Worm (Caenorhabditis elegans): ENCODE measurements around the gene C04B4.4.
"Not testable (repeated sequence)": the region's sequence is repeated elsewhere in the genome, so short reads cannot be mapped to it uniquely, and the experiment has no call there.

Gene C04B4.4

DNA sequence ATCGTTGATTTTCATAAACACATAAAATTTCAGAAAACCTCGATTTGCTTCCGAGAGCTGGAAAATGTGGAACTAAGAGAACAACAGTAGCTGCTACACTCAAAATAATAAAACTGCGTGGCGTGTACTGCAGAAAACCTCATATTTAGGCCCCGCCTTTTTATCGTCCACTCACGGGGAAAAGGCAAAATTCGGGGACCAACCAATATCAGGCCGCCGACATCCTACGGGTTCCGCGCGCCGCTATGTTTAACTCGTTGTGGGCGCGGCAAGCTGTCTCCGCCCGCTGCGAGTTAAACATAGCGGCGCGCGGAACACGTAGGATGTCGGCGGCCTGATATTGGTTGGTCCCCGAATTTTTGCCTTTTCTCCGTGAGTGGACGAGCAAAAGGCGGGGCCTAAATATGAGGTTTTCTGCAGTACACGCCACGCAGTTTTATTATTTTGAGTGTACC is 17.4 kb downstream of the C04B4.4 start, which contains the start of gene F17A2.16:
Gene F17A2.16, plus strand, starts transcription at position 405 of the 455 bp plus-strand sequence.
- TF ChIP-seq T22C8.4 (GFP tag; IDR thresholded peaks at IDR 0.05); med-1 (GFP tag; optimal IDR thresholded peaks at IDR 0.05; ENCODE audit: insufficient read depth); klf-2 (GFP tag; conservative IDR thresholded peaks at IDR 0.05): not testable (repeated sequence)

- no peak for TF ChIP-seq ztf-29 (GFP tag; IDR thresholded peaks at IDR 0.05)
- no peak for TF ChIP-seq T22C8.4 (GFP tag; IDR thresholded peaks at IDR 0.05)
- TF ChIP-seq med-1 (GFP tag; optimal IDR thresholded peaks at IDR 0.05; ENCODE audit: insufficient read depth) = no peak
- TF ChIP-seq ztf-23 (GFP tag; IDR thresholded peaks at IDR 0.05) = no peak
- TF ChIP-seq flt-1 (GFP tag; IDR thresholded peaks at IDR 0.05) = no peak
- no peak for TF ChIP-seq cog-1 (tag; optimal IDR thresholded peaks at IDR 0.05)
- no peak for TF ChIP-seq ref-1 (GFP tag; conservative IDR thresholded peaks at IDR 0.05)
- TF ChIP-seq klf-2 (GFP tag; conservative IDR thresholded peaks at IDR 0.05) = no peak
- TF ChIP-seq tab-1 (GFP tag; IDR thresholded peaks at IDR 0.05) = no peak
These were observed 23.1 kb downstream of the C04B4.4 start for ce11 chrX:12313779-12314178.

ce11 chrX:12314395-12314794 is 23.8 kb downstream of the C04B4.4 start:
- TF ChIP-seq ref-1 (GFP tag; conservative IDR thresholded peaks at IDR 0.05) = no peak
- no peak for TF ChIP-seq med-1 (GFP tag; optimal IDR thresholded peaks at IDR 0.05; ENCODE audit: insufficient read depth)
- TF ChIP-seq ztf-29 (GFP tag; IDR thresholded peaks at IDR 0.05) = no peak
- TF ChIP-seq cog-1 (tag; optimal IDR thresholded peaks at IDR 0.05) = no peak
- no peak for TF ChIP-seq T22C8.4 (GFP tag; IDR thresholded peaks at IDR 0.05)
- TF ChIP-seq tab-1 (GFP tag; IDR thresholded peaks at IDR 0.05) = no peak
- no peak for TF ChIP-seq ztf-23 (GFP tag; IDR thresholded peaks at IDR 0.05)
- TF ChIP-seq klf-2 (GFP tag; conservative IDR thresholded peaks at IDR 0.05) = no peak
- TF ChIP-seq flt-1 (GFP tag; IDR thresholded peaks at IDR 0.05) = no peak

DNA sequence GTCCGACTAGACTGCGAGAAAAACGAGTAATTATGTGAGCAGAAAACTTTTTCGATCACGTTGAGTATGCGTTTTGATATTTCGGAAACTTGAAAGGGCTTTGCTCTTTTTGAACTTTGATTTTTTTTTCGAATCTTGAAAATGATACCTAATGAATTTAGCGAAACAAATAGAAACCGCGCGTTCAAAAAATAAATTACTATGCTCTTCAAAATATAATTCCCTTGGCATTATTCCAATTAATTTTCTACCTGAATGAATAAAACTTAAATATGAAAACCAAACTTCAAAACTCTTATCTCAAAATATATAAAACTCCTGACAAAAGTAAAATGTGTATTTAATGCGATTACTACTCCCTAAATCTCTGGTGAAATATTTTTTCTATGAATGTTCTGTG is 24.6 kb downstream of the C04B4.4 start, which contains the start of gene xtr-2:
Gene xtr-2, plus strand, starts transcription at position 301 of the 400 bp plus-strand sequence.
- TF ChIP-seq med-1 (GFP tag; optimal IDR thresholded peaks at IDR 0.05; ENCODE audit: insufficient read depth) (no peak), tab-1 (GFP tag; IDR thresholded peaks at IDR 0.05) (no peak), klf-2 (GFP tag; conservative IDR thresholded peaks at IDR 0.05) (no peak), ref-1 (GFP tag; conservative IDR thresholded peaks at IDR 0.05) (no peak), ztf-23 (GFP tag; IDR thresholded peaks at IDR 0.05) (no peak), T22C8.4 (GFP tag; IDR thresholded peaks at IDR 0.05) (no peak), cog-1 (tag; optimal IDR thresholded peaks at IDR 0.05) (no peak), ztf-29 (GFP tag; IDR thresholded peaks at IDR 0.05) (no peak), flt-1 (GFP tag; IDR thresholded peaks at IDR 0.05) (no peak)

DNA sequence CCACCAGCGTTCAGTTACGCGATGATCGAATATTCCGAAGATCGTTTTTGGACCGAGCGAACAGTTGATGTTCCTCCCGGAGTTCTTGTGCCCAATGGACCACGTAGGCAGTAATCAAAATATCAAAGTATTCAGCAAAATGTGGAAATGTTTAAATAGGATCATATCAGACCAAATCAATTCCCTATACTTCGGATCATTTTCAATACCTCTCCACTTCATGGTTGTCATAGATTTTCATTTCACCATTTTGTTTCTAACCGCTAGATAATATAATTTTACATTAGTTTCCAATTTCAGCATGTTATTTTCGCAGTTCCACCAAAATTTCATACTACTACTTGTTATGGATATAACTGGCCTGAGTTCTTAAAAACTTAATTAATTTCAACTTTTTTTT is 26.9 kb downstream of the C04B4.4 start:
- TF ChIP-seq flt-1 (GFP tag; IDR thresholded peaks at IDR 0.05) (no peak), T22C8.4 (GFP tag; IDR thresholded peaks at IDR 0.05) (no peak), ref-1 (GFP tag; conservative IDR thresholded peaks at IDR 0.05) (no peak), cog-1 (tag; optimal IDR thresholded peaks at IDR 0.05) (no peak), ztf-23 (GFP tag; IDR thresholded peaks at IDR 0.05) (no peak), klf-2 (GFP tag; conservative IDR thresholded peaks at IDR 0.05) (no peak), med-1 (GFP tag; optimal IDR thresholded peaks at IDR 0.05; ENCODE audit: insufficient read depth) (no peak), tab-1 (GFP tag; IDR thresholded peaks at IDR 0.05) (no peak), ztf-29 (GFP tag; IDR thresholded peaks at IDR 0.05) (no peak)

DNA sequence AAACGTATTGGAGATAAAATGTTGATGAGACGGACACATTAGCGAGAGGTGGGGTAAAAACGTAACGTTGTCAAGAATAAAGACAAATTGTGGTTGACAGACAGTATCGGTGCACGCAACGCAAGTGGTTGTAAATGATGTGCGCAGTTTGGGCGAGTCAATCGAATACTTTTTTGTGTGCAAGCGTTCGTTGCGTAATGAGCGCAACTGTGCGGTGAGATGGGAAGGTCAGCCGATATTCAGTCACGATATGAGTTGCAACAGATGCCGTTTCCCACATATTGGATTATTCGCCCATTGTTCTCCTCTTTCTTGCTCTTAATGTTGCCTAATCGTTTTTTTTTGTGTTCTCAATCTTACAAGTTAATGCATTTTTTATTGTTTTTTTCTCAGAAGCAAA is 30.1 kb downstream of the C04B4.4 start, which contains the start of gene ceh-40:
Gene ceh-40, minus strand, starts transcription at position 41 of the 400 bp plus-strand sequence.
- TF ChIP-seq klf-2 (GFP tag; conservative IDR thresholded peaks at IDR 0.05) (no peak), flt-1 (GFP tag; IDR thresholded peaks at IDR 0.05) (no peak), ztf-23 (GFP tag; IDR thresholded peaks at IDR 0.05) (no peak), med-1 (GFP tag; optimal IDR thresholded peaks at IDR 0.05; ENCODE audit: insufficient read depth) (no peak), tab-1 (GFP tag; IDR thresholded peaks at IDR 0.05) (no peak), ref-1 (GFP tag; conservative IDR thresholded peaks at IDR 0.05) (no peak), T22C8.4 (GFP tag; IDR thresholded peaks at IDR 0.05) (no peak), ztf-29 (GFP tag; IDR thresholded peaks at IDR 0.05) (no peak), cog-1 (tag; optimal IDR thresholded peaks at IDR 0.05) (no peak)

DNA sequence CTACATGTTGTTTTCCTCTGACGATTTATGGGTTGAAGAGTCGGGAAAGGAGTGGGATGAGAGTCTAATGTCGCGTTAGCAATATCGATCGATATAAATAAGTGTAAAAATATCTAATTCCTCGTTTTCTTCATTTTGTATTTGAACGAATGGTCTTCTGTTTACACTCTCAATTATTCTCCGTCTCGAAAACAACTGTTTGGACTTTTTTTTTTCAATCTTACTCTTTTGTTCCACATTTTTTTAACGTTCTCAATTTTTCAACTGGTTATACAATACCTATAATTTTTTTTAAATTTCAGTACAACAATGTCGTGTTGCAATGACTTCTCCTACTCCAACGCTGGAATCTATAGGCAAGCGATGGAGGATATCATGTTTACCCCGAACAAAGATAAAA is 30.7 kb downstream of the C04B4.4 start, which contains the start of gene F17A2.13:
Gene F17A2.13, plus strand, starts transcription at position 301 of the 400 bp plus-strand sequence.
- TF ChIP-seq tab-1 (GFP tag; IDR thresholded peaks at IDR 0.05) (no peak), T22C8.4 (GFP tag; IDR thresholded peaks at IDR 0.05) (no peak), ztf-23 (GFP tag; IDR thresholded peaks at IDR 0.05) (no peak), flt-1 (GFP tag; IDR thresholded peaks at IDR 0.05) (no peak), cog-1 (tag; optimal IDR thresholded peaks at IDR 0.05) (no peak), ref-1 (GFP tag; conservative IDR thresholded peaks at IDR 0.05) (no peak), med-1 (GFP tag; optimal IDR thresholded peaks at IDR 0.05; ENCODE audit: insufficient read depth) (no peak), klf-2 (GFP tag; conservative IDR thresholded peaks at IDR 0.05) (no peak), ztf-29 (GFP tag; IDR thresholded peaks at IDR 0.05) (no peak)

- TF ChIP-seq ztf-23 (GFP tag; IDR thresholded peaks at IDR 0.05) = no peak
These were observed 32.8 kb downstream of the C04B4.4 start, which contains the start of gene srd-40 for ce11 chrX:12323439-12323838. Gene srd-40, plus strand, starts transcription at chrX:12323739.

DNA sequence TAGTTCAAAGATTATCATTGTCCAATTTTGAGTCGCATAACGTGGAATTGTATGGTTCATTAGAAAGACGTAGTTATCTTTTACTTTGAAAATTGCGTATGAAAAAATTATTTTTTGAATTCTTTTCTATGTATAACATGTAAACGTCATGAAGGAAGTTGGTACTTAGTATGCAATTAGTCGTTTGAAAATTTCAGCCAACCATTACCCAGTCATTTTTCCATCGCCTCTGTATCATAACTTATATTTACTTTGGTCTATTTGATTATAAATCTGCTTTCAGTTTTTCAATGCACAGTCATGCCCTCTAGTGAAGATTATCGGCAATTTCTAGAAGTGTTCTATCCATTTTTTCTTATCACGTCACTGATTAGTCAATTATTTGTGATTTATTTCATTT is 35.8 kb downstream of the C04B4.4 start, which contains the start of gene srd-41:
Gene srd-41, plus strand, starts transcription at position 301 of the 400 bp plus-strand sequence.
- TF ChIP-seq T22C8.4 (GFP tag; IDR thresholded peaks at IDR 0.05) (no peak), med-1 (GFP tag; optimal IDR thresholded peaks at IDR 0.05; ENCODE audit: insufficient read depth) (no peak), tab-1 (GFP tag; IDR thresholded peaks at IDR 0.05) (no peak), ztf-29 (GFP tag; IDR thresholded peaks at IDR 0.05) (no peak)

DNA sequence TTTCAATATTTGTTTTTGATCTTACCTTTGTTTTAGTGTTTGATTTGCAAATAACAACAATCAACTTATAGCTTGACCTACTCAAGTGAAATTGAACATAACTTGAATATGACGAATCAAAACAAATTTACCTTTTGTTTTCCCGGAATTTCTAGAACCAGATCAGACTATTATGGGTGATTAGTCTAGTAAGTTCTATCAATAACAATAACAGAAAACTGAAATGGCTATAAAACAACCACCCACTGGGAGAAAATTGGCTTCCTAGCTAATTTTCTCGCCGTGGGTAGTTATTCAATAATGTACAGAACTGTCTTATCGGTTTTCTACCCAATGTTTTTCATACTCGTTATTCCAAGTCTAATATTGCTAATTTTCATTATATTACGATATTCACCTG is 38.0 kb downstream of the C04B4.4 start, which contains the start of gene srd-45:
Gene srd-45, plus strand, starts transcription at position 301 of the 400 bp plus-strand sequence.
- no peak for TF ChIP-seq T22C8.4 (GFP tag; IDR thresholded peaks at IDR 0.05)
- TF ChIP-seq ztf-23 (GFP tag; IDR thresholded peaks at IDR 0.05) = no peak
- no peak for TF ChIP-seq tab-1 (GFP tag; IDR thresholded peaks at IDR 0.05)
- no peak for TF ChIP-seq ref-1 (GFP tag; conservative IDR thresholded peaks at IDR 0.05)
- no peak for TF ChIP-seq klf-2 (GFP tag; conservative IDR thresholded peaks at IDR 0.05)
- no peak for TF ChIP-seq ztf-29 (GFP tag; IDR thresholded peaks at IDR 0.05)
- no peak for TF ChIP-seq med-1 (GFP tag; optimal IDR thresholded peaks at IDR 0.05; ENCODE audit: insufficient read depth)
- TF ChIP-seq cog-1 (tag; optimal IDR thresholded peaks at IDR 0.05) = no peak
- TF ChIP-seq flt-1 (GFP tag; IDR thresholded peaks at IDR 0.05) = no peak

All from whole organism, midembryonic.